Fruit fly (Drosophila melanogaster) whole organism: ENCODE measurements around the gene CG5500.

Experiments
- CG8478 ChIP-seq: fragments of >200 bp; optimal IDR thresholded peaks from 2 replicates; lab custom pipeline; 2018; ENCODE audit warnings: inconsistent platforms
- usp ChIP-seq: fragments of >200 bp; optimal IDR thresholded peaks from 2 replicates; lab custom pipeline; 2017; ENCODE audit warnings: missing biosample characterization, missing genetic modification characterization, mixed read lengths

dm6 chr3R:26912615-26913014 is 36.2 kb downstream of the CG5500 start, which contains the start of gene Ets97D:
- TF ChIP-seq usp (GFP tag; lab: Kevin White, UChicago) (no peak), CG8478 (no peak)
